Worm (Caenorhabditis elegans) whole organism, late embryonic: ENCODE results near the gene T17H7.7.

Source experiments
- F13H6.1 ChIP-seq: sonication (generic microtip); optimal IDR thresholded peaks from 2 replicates; lab custom pipeline; 2016; ENCODE audit warnings: missing genetic modification characterization, missing compliant biosample characterization
- ama-1 ChIP-seq: fragments of 150-350 bp; optimal IDR thresholded peaks from 2 replicates; lab custom pipeline; 2014
- ceh-19 ChIP-seq: fragments of 200-800 bp; sonication (Bioruptor generic); optimal IDR thresholded peaks from 2 replicates; lab custom pipeline; 2018; ENCODE audit warnings: mild to moderate bottlenecking, missing genetic modification characterization, missing compliant biosample characterization
- ceh-9 ChIP-seq: sonication (generic microtip); optimal IDR thresholded peaks from 2 replicates; lab custom pipeline; 2016; ENCODE audit warnings: mild to moderate bottlenecking, missing genetic modification characterization, inconsistent platforms, missing compliant biosample characterization
- dve-1 ChIP-seq: sonication (generic microtip); optimal IDR thresholded peaks from 2 replicates; lab custom pipeline; 2017; ENCODE audit warnings: antibody characterized with exemption, mild to moderate bottlenecking, missing genetic modification characterization, missing compliant biosample characterization
- lin-11 ChIP-seq: fragments of 200-800 bp; sonication (Bioruptor generic); optimal IDR thresholded peaks from 2 replicates; lab custom pipeline; 2018; ENCODE audit warnings: mild to moderate bottlenecking, missing genetic modification characterization, missing compliant biosample characterization
- nfya-1 ChIP-seq: sonication (generic microtip); optimal IDR thresholded peaks from 2 replicates; lab custom pipeline; 2017; ENCODE audit warnings: missing genetic modification characterization, mild to moderate bottlenecking, missing compliant biosample characterization, antibody characterized with exemption, moderate library complexity
- pha-4 ChIP-seq: fragments of 150-350 bp; optimal IDR thresholded peaks from 2 replicates; lab custom pipeline; 2018; ENCODE audit warnings: missing biosample characterization, missing genetic modification reagents, missing genetic modification characterization

- TF ChIP-seq nfya-1 (tag; lab: Kevin White, UChicago), result no peak
- TF ChIP-seq lin-11 (tag; lab: Kevin White, UChicago), result no peak
- TF ChIP-seq F13H6.1 (tag; lab: Kevin White, UChicago), result no peak
- no peak for TF ChIP-seq ama-1 (lab: Kevin White, UChicago)
- TF ChIP-seq ceh-19, result no peak
- TF ChIP-seq ceh-9, result no peak
- no peak for TF ChIP-seq dve-1
- TF ChIP-seq pha-4, result no peak
These were observed 14.8 kb upstream of the T17H7.7 start for ce11 chrIII:772675-773074.
